Worm (Caenorhabditis elegans) whole organism, young adult: ENCODE data around the gene F35D2.6.
A peak's percentile ranks its signal among the peaks of the same experiment; 100 is the strongest.

Experiments used
- B0035.1 ChIP-seq: sonication (generic microtip); optimal IDR thresholded peaks from 2 replicates; lab custom pipeline; 2016; ENCODE audit warnings: missing genetic modification characterization, mild to moderate bottlenecking, missing compliant biosample characterization, missing genotype, missing genetic modification reagents
- F39B2.1 ChIP-seq: fragments of 200-800 bp; sonication (Bioruptor generic); IDR thresholded peaks from 2 replicates; pipeline ENCODE4 v1.3.6; 2022; ENCODE audit warnings: missing genetic modification reagents, missing genetic modification characterization, missing compliant biosample characterization
- Y56A3A.18 ChIP-seq: fragments of 200-800 bp; sonication (Bioruptor generic); IDR thresholded peaks from 2 replicates; pipeline ENCODE4 v1.3.6; 2022; ENCODE audit warnings: missing genetic modification reagents, missing genetic modification characterization, missing compliant biosample characterization
- atf-7 ChIP-seq: sonication (generic microtip); optimal IDR thresholded peaks from 2 replicates; lab custom pipeline; 2017; ENCODE audit warnings: mild to moderate bottlenecking, missing genetic modification characterization, missing compliant biosample characterization
- attf-5 ChIP-seq: fragments of 200-800 bp; sonication (Bioruptor generic); optimal IDR thresholded peaks from 2 replicates; lab custom pipeline; 2018; ENCODE audit warnings: mild to moderate bottlenecking, missing genetic modification characterization, missing compliant biosample characterization
- cebp-1 ChIP-seq, 2 experiments: fragments of 200-800 bp in 1 of 2; sonication (Bioruptor generic) in 1 of 2; sonication (generic microtip) in 1 of 2; IDR thresholded peaks in 1 of 2; optimal IDR thresholded peaks in 1 of 2; 2 replicates each; pipeline versions ENCODE4 v1.3.6 to Lab custom; 2017 to 2022; ENCODE audit warnings: missing compliant biosample characterization in 2 of 2, missing genetic modification characterization in 2 of 2, mild to moderate bottlenecking in 1 of 2, missing genetic modification reagents in 1 of 2, moderate library complexity in 1 of 2
- ceh-27 ChIP-seq: fragments of 200-800 bp; sonication (Bioruptor generic); optimal IDR thresholded peaks from 2 replicates; lab custom pipeline; 2018; ENCODE audit warnings: mild to moderate bottlenecking, missing genetic modification characterization, moderate library complexity, missing compliant biosample characterization
- ceh-40 ChIP-seq: fragments of 200-800 bp; sonication (Bioruptor generic); IDR thresholded peaks from 2 replicates; pipeline ENCODE4 v1.3.6; 2022; ENCODE audit warnings: missing genetic modification characterization, missing compliant biosample characterization
- dox-1 ChIP-seq: fragments of 200-800 bp; sonication (Bioruptor generic); IDR thresholded peaks from 2 replicates; pipeline ENCODE4 v1.3.6; 2022; ENCODE audit warnings: missing genetic modification reagents, missing genetic modification characterization, missing compliant biosample characterization
- ekl-4 ChIP-seq: fragments of 200-800 bp; sonication (Bioruptor generic); IDR thresholded peaks from 2 replicates; pipeline ENCODE4 v1.3.6; 2022; ENCODE audit warnings: missing genetic modification reagents, missing genetic modification characterization, missing compliant biosample characterization
- hmg-1.2 ChIP-seq: fragments of 200-800 bp; sonication (Bioruptor generic); IDR thresholded peaks from 2 replicates; pipeline ENCODE4 v1.3.6; 2022; ENCODE audit warnings: missing genetic modification reagents, missing genetic modification characterization, missing compliant biosample characterization
- lin-26 ChIP-seq: fragments of 200-800 bp; sonication (Bioruptor generic); IDR thresholded peaks from 2 replicates; pipeline ENCODE4 v1.3.6; 2022; ENCODE audit warnings: missing genetic modification reagents, missing genetic modification characterization, missing compliant biosample characterization
- mxl-1 ChIP-seq: sonication (generic microtip); optimal IDR thresholded peaks from 2 replicates; lab custom pipeline; 2016; ENCODE audit warnings: missing genetic modification characterization, missing compliant biosample characterization
- nfyb-1 ChIP-seq: fragments of 200-800 bp; sonication (Bioruptor generic); IDR thresholded peaks from 2 replicates; pipeline ENCODE4 v1.3.6; 2022; ENCODE audit warnings: missing genetic modification reagents, missing genetic modification characterization, missing compliant biosample characterization
- nhr-80 ChIP-seq: sonication (generic microtip); optimal IDR thresholded peaks from 2 replicates; lab custom pipeline; 2016; ENCODE audit warnings: missing genetic modification characterization, missing compliant biosample characterization
- sea-2 ChIP-seq: fragments of 200-800 bp; sonication (Bioruptor generic); IDR thresholded peaks from 2 replicates; pipeline ENCODE4 v1.3.6; 2022; ENCODE audit warnings: missing genetic modification characterization, missing compliant biosample characterization
- snpc-1.3 ChIP-seq: sonication (generic microtip); optimal IDR thresholded peaks from 2 replicates; lab custom pipeline; 2017; ENCODE audit warnings: missing genetic modification characterization, mild to moderate bottlenecking, missing compliant biosample characterization, antibody characterized with exemption, moderate library complexity, missing genotype, missing genetic modification reagents; ENCODE audit not compliant: insufficient read depth
- xnd-1 ChIP-seq: sonication (generic microtip); optimal IDR thresholded peaks from 2 replicates; lab custom pipeline; 2016; ENCODE audit warnings: missing genotype, missing genetic modification reagents, missing genetic modification characterization, missing compliant biosample characterization
- zfh-2 ChIP-seq: fragments of 200-800 bp; sonication (Bioruptor generic); conservative IDR thresholded peaks from 2 replicates; pipeline ENCODE4 v1.3.6; 2022; ENCODE audit warnings: missing genetic modification reagents, missing genetic modification characterization, missing compliant biosample characterization
- zim-3 ChIP-seq: sonication (generic microtip); optimal IDR thresholded peaks from 2 replicates; lab custom pipeline; 2017; ENCODE audit warnings: mild to moderate bottlenecking, missing genetic modification characterization, moderate library complexity, missing compliant biosample characterization

The F35D2.6 gene

ce11 chrII:7623466-7623865 lies 46.0 kb downstream of the F35D2.6 start:
- TF ChIP-seq attf-5 (GFP tag; lab: Kevin White, UChicago) (peak; percentile 18), sea-2 (GFP tag; lab: Robert Waterston, UW) (no peak), nfyb-1 (GFP tag; lab: Robert Waterston, UW) (0 out of 2 replicates have a peak, but pooled peaks have one; percentile 26), zim-3 (tag; lab: Kevin White, UChicago) (no peak), dox-1 (GFP tag; lab: Robert Waterston, UW) (peak; percentile 7; the same call in 1 of the 2 replicates), B0035.1 (tag; lab: Kevin White, UChicago) (no peak), zfh-2 (peak; percentile 40; the same call in 1 of the 2 replicates), nhr-80 (peak; percentile 77), atf-7 (tag; lab: Kevin White, UChicago) (no peak), ceh-27 (GFP tag; lab: Kevin White, UChicago) (no peak), hmg-1.2 (GFP tag; lab: Robert Waterston, UW) (peak; percentile 64; the same call in 1 of the 2 replicates)

DNA sequence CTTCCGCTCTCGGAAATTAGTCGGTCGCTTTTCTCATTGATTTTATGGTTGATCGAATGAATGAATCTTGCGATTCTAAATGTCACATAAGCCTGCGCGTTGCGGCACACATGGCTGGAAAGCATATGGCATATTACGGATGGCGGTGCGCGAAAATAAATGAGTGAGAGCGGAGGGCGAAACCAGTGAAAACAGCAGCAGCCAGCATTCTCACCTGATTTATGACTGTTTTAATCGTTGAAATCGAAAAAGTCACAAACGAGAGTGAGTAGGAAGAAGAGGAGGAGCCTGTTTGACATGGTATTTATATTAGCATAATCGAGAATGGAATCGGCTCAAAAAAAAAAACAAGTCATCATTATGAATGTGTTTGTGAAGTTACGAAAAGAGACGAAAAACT lies 46.8 kb downstream of the F35D2.6 start:
- TF ChIP-seq dox-1 (GFP tag; lab: Robert Waterston, UW) (0 out of 2 replicates have a peak, but pooled peaks have one; percentile 3), F39B2.1 (GFP tag; lab: Robert Waterston, UW) (no peak)
- TF ChIP-seq, all 124 proteins: peak for 1

- TF ChIP-seq mxl-1 (tag; lab: Kevin White, UChicago): no peak
- peak; percentile 41; the same call in 1 of the 2 replicates for TF ChIP-seq zfh-2
- TF ChIP-seq lin-26: 0 out of 2 replicates have a peak, but pooled peaks have one; percentile 18
Observed at ce11 chrII:7624995-7625394, 47.5 kb downstream of the F35D2.6 start.

DNA sequence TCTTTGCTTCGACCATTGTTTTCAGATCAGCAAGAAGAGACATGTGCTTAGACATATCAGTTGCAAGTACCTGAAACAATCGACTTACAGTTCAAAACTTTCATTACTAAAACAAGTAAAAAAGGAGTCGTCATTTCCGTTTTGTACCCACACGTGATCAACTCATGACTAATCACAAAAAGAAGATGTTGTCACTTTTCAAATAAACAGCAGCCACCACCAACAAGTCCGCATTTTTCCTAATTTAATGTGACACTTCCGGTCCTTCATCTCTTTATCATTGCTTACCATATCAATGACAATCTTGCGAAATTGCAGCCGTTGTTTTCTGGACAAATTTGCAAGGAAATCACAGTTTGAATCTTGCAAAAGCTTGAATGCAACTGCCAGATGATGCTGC lies 51.1 kb downstream of the F35D2.6 start:
- no peak for TF ChIP-seq cebp-1 (GFP tag; IDR thresholded peaks at IDR 0.05; lab: Robert Waterston, UW)
- peak; percentile 46 for TF ChIP-seq cebp-1 (tag; optimal IDR thresholded peaks at IDR 0.05; lab: Kevin White, UChicago)
- TF ChIP-seq ekl-4 (GFP tag; lab: Robert Waterston, UW): no peak
- TF ChIP-seq snpc-1.3 (tag; lab: Kevin White, UChicago): no peak
- no peak for TF ChIP-seq ceh-40 (GFP tag; lab: Robert Waterston, UW)
- no peak for TF ChIP-seq xnd-1 (tag; lab: Kevin White, UChicago)
- TF ChIP-seq Y56A3A.18 (GFP tag; lab: Robert Waterston, UW): no peak
- no peak for TF ChIP-seq attf-5 (GFP tag; lab: Kevin White, UChicago)
